Worm (Caenorhabditis elegans) whole organism, L3 larva: ENCODE data around the gene F13A7.11.

ENCODE experiments used
- elt-3 ChIP-seq, 3 experiments: fragments of 150-350 bp in 1 of 3; sonication (generic microtip) in 2 of 3; optimal IDR thresholded peaks; 2 replicates in 2 of 3; 4 replicates in 1 of 3; lab custom pipeline; 2014 to 2017; ENCODE audit warnings: missing biosample characterization in 3 of 3, missing genetic modification characterization in 3 of 3
- fos-1 ChIP-seq: fragments of 150-350 bp; optimal IDR thresholded peaks from 2 replicates; lab custom pipeline; 2014; ENCODE audit warnings: missing biosample characterization, missing genetic modification characterization
- nhr-76 ChIP-seq: fragments of 150-350 bp; sonication (generic microtip); optimal IDR thresholded peaks from 5 replicates; lab custom pipeline; 2014; ENCODE audit warnings: missing biosample characterization, missing genetic modification characterization
- unc-39 ChIP-seq: sonication (generic microtip); optimal IDR thresholded peaks from 4 replicates; lab custom pipeline; 2017; ENCODE audit warnings: missing biosample characterization, missing genetic modification characterization

DNA sequence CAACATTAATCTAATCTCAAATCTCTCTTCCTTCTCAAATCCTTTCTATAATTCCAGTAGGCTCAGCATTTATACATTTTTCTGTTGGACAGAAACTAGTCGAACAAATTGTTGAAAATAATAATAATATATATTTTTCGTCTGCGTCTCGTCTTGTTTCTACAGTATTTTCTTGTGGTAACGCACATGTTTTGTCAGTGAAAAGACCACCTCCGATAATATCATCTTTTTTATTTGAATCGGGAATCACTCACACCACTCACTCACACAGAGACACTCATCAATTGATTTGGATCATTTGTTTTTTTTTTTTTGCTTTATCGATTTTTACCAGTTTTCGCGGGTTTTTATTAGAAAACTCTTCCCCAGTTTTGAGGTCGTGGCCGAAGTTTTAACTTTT lies 40.4 kb downstream of the F13A7.11 start:
- TF ChIP-seq unc-39 (tag; lab: Kevin White, UChicago) (no peak), fos-1 (tag; lab: Kevin White, UChicago) (no peak), nhr-76 (tag; lab: Kevin White, UChicago) (no peak), elt-3 (tag; optimal IDR thresholded peaks at IDR 0.05; lab: Kevin White, UChicago) (no peak)
